Worm (Caenorhabditis elegans): ENCODE results near the gene Y47D3B.12.

Gene Y47D3B.12

ce11 chrIII:11380555-11380954 is 22.3 kb upstream of the Y47D3B.12 start:
- TF ChIP-seq pes-1 (GFP tag; IDR thresholded peaks at IDR 0.05): no peak
- no peak for TF ChIP-seq F13C5.2 (tag; optimal IDR thresholded peaks at IDR 0.05)
- no peak for TF ChIP-seq ama-1 (optimal IDR thresholded peaks at IDR 0.05)
- TF ChIP-seq sea-1 (GFP tag; conservative IDR thresholded peaks at IDR 0.05): no peak
- TF ChIP-seq tbx-37 (GFP tag; conservative IDR thresholded peaks at IDR 0.05): no peak
- no peak for TF ChIP-seq ets-7 (tag; optimal IDR thresholded peaks at IDR 0.05)
- no peak for TF ChIP-seq ceh-13 (GFP tag; optimal IDR thresholded peaks at IDR 0.05)
- no peak for TF ChIP-seq hmg-4 (GFP tag; optimal IDR thresholded peaks at IDR 0.05)
- no peak for TF ChIP-seq aly-1 (tag; optimal IDR thresholded peaks at IDR 0.05)
- no peak for TF ChIP-seq B0310.2 (tag; optimal IDR thresholded peaks at IDR 0.05)
- no peak for TF ChIP-seq hnd-1 (tag; optimal IDR thresholded peaks at IDR 0.05)
- no peak for TF ChIP-seq flt-1 (GFP tag; IDR thresholded peaks at IDR 0.05)
- TF ChIP-seq tbx-11 (GFP tag; IDR thresholded peaks at IDR 0.05): no peak

- TF ChIP-seq tbx-37 (GFP tag; conservative IDR thresholded peaks at IDR 0.05): no peak
- TF ChIP-seq scrt-1 (GFP tag; IDR thresholded peaks at IDR 0.05): no peak
- no peak for TF ChIP-seq tbx-11 (GFP tag; IDR thresholded peaks at IDR 0.05)
- TF ChIP-seq hmg-4 (GFP tag; optimal IDR thresholded peaks at IDR 0.05): no peak
- no peak for TF ChIP-seq ceh-36 (tag; optimal IDR thresholded peaks at IDR 0.05)
- no peak for TF ChIP-seq ama-1 (optimal IDR thresholded peaks at IDR 0.05)
- no peak for TF ChIP-seq hmbx-1 (tag; optimal IDR thresholded peaks at IDR 0.05)
- no peak for TF ChIP-seq hnd-1 (tag; optimal IDR thresholded peaks at IDR 0.05)
- TF ChIP-seq ceh-13 (GFP tag; optimal IDR thresholded peaks at IDR 0.05): no peak
- TF ChIP-seq pes-1 (GFP tag; IDR thresholded peaks at IDR 0.05): no peak
- TF ChIP-seq F13C5.2 (tag; optimal IDR thresholded peaks at IDR 0.05): no peak
- no peak for TF ChIP-seq ets-7 (tag; optimal IDR thresholded peaks at IDR 0.05)
- no peak for TF ChIP-seq tra-4 (tag; optimal IDR thresholded peaks at IDR 0.05)
- TF ChIP-seq sea-1 (GFP tag; conservative IDR thresholded peaks at IDR 0.05): no peak
- no peak for TF ChIP-seq flt-1 (GFP tag; IDR thresholded peaks at IDR 0.05)
- no peak for TF ChIP-seq aly-1 (tag; optimal IDR thresholded peaks at IDR 0.05)
- no peak for TF ChIP-seq B0310.2 (tag; optimal IDR thresholded peaks at IDR 0.05)
Observed at ce11 chrIII:11381922-11382321, 20.9 kb upstream of the Y47D3B.12 start, which contains the start of gene subs-4. subs-4 (plus strand) TSS chrIII:11382222.

ce11 chrIII:11389384-11389783 is 13.4 kb upstream of the Y47D3B.12 start:
- TF ChIP-seq sea-1 (GFP tag; conservative IDR thresholded peaks at IDR 0.05): 0 out of 2 replicates have a peak, but pooled peaks have one; percentile 19
- no peak for TF ChIP-seq tra-4 (tag; optimal IDR thresholded peaks at IDR 0.05)
- TF ChIP-seq hmg-4 (GFP tag; optimal IDR thresholded peaks at IDR 0.05): no peak
- TF ChIP-seq aly-1 (tag; optimal IDR thresholded peaks at IDR 0.05): no peak

ce11 chrIII:11390832-11391231 is 12.0 kb upstream of the Y47D3B.12 start:
- TF ChIP-seq flt-1 (GFP tag; IDR thresholded peaks at IDR 0.05) (no peak), B0310.2 (tag; optimal IDR thresholded peaks at IDR 0.05) (no peak), hmg-4 (GFP tag; optimal IDR thresholded peaks at IDR 0.05) (no peak), ets-7 (tag; optimal IDR thresholded peaks at IDR 0.05) (no peak), aly-1 (tag; optimal IDR thresholded peaks at IDR 0.05) (no peak), ceh-36 (tag; optimal IDR thresholded peaks at IDR 0.05) (no peak), tra-4 (tag; optimal IDR thresholded peaks at IDR 0.05) (no peak), F13C5.2 (tag; optimal IDR thresholded peaks at IDR 0.05) (no peak), pes-1 (GFP tag; IDR thresholded peaks at IDR 0.05) (no peak)

ce11 chrIII:11391601-11392520 is 11.0 kb upstream of the Y47D3B.12 start:
- TF ChIP-seq ceh-36 (tag; optimal IDR thresholded peaks at IDR 0.05) (peak; percentile 20), hmg-4 (GFP tag; optimal IDR thresholded peaks at IDR 0.05) (no peak)

- TF ChIP-seq ceh-36 (tag; optimal IDR thresholded peaks at IDR 0.05) (peak; percentile 90), F13C5.2 (tag; optimal IDR thresholded peaks at IDR 0.05) (no peak)
Observed at ce11 chrIII:11392740-11393139, 10.1 kb upstream of the Y47D3B.12 start.

- TF ChIP-seq scrt-1 (GFP tag; IDR thresholded peaks at IDR 0.05) (no peak), flt-1 (GFP tag; IDR thresholded peaks at IDR 0.05) (no peak), B0310.2 (tag; optimal IDR thresholded peaks at IDR 0.05) (no peak), F13C5.2 (tag; optimal IDR thresholded peaks at IDR 0.05) (no peak), hmg-4 (GFP tag; optimal IDR thresholded peaks at IDR 0.05) (no peak), tra-4 (tag; optimal IDR thresholded peaks at IDR 0.05) (no peak), ets-7 (tag; optimal IDR thresholded peaks at IDR 0.05) (no peak), pes-1 (GFP tag; IDR thresholded peaks at IDR 0.05) (no peak), aly-1 (tag; optimal IDR thresholded peaks at IDR 0.05) (no peak), ceh-13 (GFP tag; optimal IDR thresholded peaks at IDR 0.05) (no peak), hnd-1 (tag; optimal IDR thresholded peaks at IDR 0.05) (no peak), tbx-37 (GFP tag; conservative IDR thresholded peaks at IDR 0.05) (no peak)
Observed at ce11 chrIII:11393162-11393561, 9.7 kb upstream of the Y47D3B.12 start, which contains the start of gene nlp-21. nlp-21 (minus strand) TSS chrIII:11393262.

- TF ChIP-seq flt-1 (GFP tag; IDR thresholded peaks at IDR 0.05) (no peak), tra-4 (tag; optimal IDR thresholded peaks at IDR 0.05) (no peak), tbx-11 (GFP tag; IDR thresholded peaks at IDR 0.05) (no peak), hnd-1 (tag; optimal IDR thresholded peaks at IDR 0.05) (no peak), F13C5.2 (tag; optimal IDR thresholded peaks at IDR 0.05) (no peak), ceh-13 (GFP tag; optimal IDR thresholded peaks at IDR 0.05) (no peak), tbx-37 (GFP tag; conservative IDR thresholded peaks at IDR 0.05) (no peak), aly-1 (tag; optimal IDR thresholded peaks at IDR 0.05) (no peak), scrt-1 (GFP tag; IDR thresholded peaks at IDR 0.05) (no peak), sea-1 (GFP tag; conservative IDR thresholded peaks at IDR 0.05) (no peak), ceh-36 (tag; optimal IDR thresholded peaks at IDR 0.05) (no peak), hmbx-1 (tag; optimal IDR thresholded peaks at IDR 0.05) (no peak), B0310.2 (tag; optimal IDR thresholded peaks at IDR 0.05) (no peak), ama-1 (optimal IDR thresholded peaks at IDR 0.05) (no peak), ets-7 (tag; optimal IDR thresholded peaks at IDR 0.05) (no peak), hmg-4 (GFP tag; optimal IDR thresholded peaks at IDR 0.05) (no peak), pes-1 (GFP tag; IDR thresholded peaks at IDR 0.05) (no peak)
Observed at ce11 chrIII:11397499-11397898, 5.3 kb upstream of the Y47D3B.12 start, which contains the start of gene Y47D3B.3. Y47D3B.3 (plus strand) TSS chrIII:11397799.

Measured in whole organism, early embryonic.